Fruit fly (Drosophila melanogaster): ENCODE data around the gene sd.
A peak's percentile ranks its signal among the peaks of the same experiment; 100 is the strongest.

sd gene

dm6 chrX:15844139-15844538 lies 40.0 kb downstream of the sd start, which contains the start of the genes ArgRS and CG8578 (continued):
- TF ChIP-seq sna (GFP tag; IDR thresholded peaks at IDR 0.05; ENCODE audit: partially characterized antibody), result peak; percentile 77
- TF ChIP-seq CG12744 (GFP tag; optimal IDR thresholded peaks at IDR 0.05), result no peak
- TF ChIP-seq CG12104 (GFP tag; optimal IDR thresholded peaks at IDR 0.05), result no peak
- TF ChIP-seq Mes4 (GFP tag; optimal IDR thresholded peaks at IDR 0.05), result peak; percentile 3
- peak; percentile 84 for TF ChIP-seq CG8290 (GFP tag; optimal IDR thresholded peaks at IDR 0.05)
- no peak for TF ChIP-seq CG8290 (tag; optimal IDR thresholded peaks at IDR 0.05)
- no peak for TF ChIP-seq unpg (GFP tag; optimal IDR thresholded peaks at IDR 0.05)
- peak; percentile 53 for TF ChIP-seq CG1603 (tag; optimal IDR thresholded peaks at IDR 0.05)
- peak; percentile 77 for TF ChIP-seq D (optimal IDR thresholded peaks at IDR 0.05)
- no peak for TF ChIP-seq D (GFP tag; optimal IDR thresholded peaks at IDR 0.05)
- peak; percentile 6 for TF ChIP-seq CG9609 (GFP tag; optimal IDR thresholded peaks at IDR 0.05)
- TF ChIP-seq CG3726 (GFP tag; IDR thresholded peaks at IDR 0.05), result no peak
- no peak for TF ChIP-seq CG1647 (GFP tag; optimal IDR thresholded peaks at IDR 0.05)
- no peak for TF ChIP-seq CG4328 (GFP tag; optimal IDR thresholded peaks at IDR 0.05)
- TF ChIP-seq p53 (GFP tag; optimal IDR thresholded peaks at IDR 0.05), result peak; percentile 57
- peak; percentile 71 for TF ChIP-seq CG14441 (GFP tag; IDR thresholded peaks at IDR 0.05)
- TF ChIP-seq Fer3 (tag; optimal IDR thresholded peaks at IDR 0.05), result peak; percentile 15
- peak; percentile 12 for TF ChIP-seq fd96Cb (tag; optimal IDR thresholded peaks at IDR 0.05)
- TF ChIP-seq Med (GFP tag), result peak; percentile 97
- peak in 1 of 2 experiments; percentile 6 for TF ChIP-seq bsh (GFP tag; optimal IDR thresholded peaks at IDR 0.05)
- TF ChIP-seq CG8089 (GFP tag; optimal IDR thresholded peaks at IDR 0.05), result no peak
- peak; percentile 82 for TF ChIP-seq hb (GFP tag; IDR thresholded peaks at IDR 0.05; ENCODE audit: partially characterized antibody)
- peak; percentile 72; the same call in 1 of the 2 replicates for TF ChIP-seq amos (GFP tag; IDR thresholded peaks at IDR 0.05; ENCODE audit: partially characterized antibody)
- TF ChIP-seq dmrt99B (tag; optimal IDR thresholded peaks at IDR 0.05), result no peak
- peak; percentile 68 for TF ChIP-seq CG2116 (GFP tag; optimal IDR thresholded peaks at IDR 0.05)
- TF ChIP-seq CG4404 (GFP tag; IDR thresholded peaks at IDR 0.05), result peak; percentile 67
- no peak for TF ChIP-seq CG15011 (GFP tag; optimal IDR thresholded peaks at IDR 0.05)
- TF ChIP-seq psq (GFP tag; optimal IDR thresholded peaks at IDR 0.05), result no peak
- no peak for TF ChIP-seq CG18764 (GFP tag; optimal IDR thresholded peaks at IDR 0.05)
- no peak for TF ChIP-seq CG11723 (GFP tag; optimal IDR thresholded peaks at IDR 0.05)
- TF ChIP-seq run (tag; optimal IDR thresholded peaks at IDR 0.05), result no peak
- peak; percentile 60 for TF ChIP-seq CG8924 (tag; optimal IDR thresholded peaks at IDR 0.05)
- 0 out of 2 replicates have a peak, but pooled peaks have one; percentile 26 for TF ChIP-seq wdn (GFP tag; IDR thresholded peaks at IDR 0.05)
- peak; percentile 75; the same call in 2 of the 3 replicates for TF ChIP-seq tgo (GFP tag; IDR thresholded peaks at IDR 0.05)
- peak; percentile 15; the same call in 1 of the 2 replicates for TF ChIP-seq Oaz (GFP tag; IDR thresholded peaks at IDR 0.05)
- no peak for TF ChIP-seq br (optimal IDR thresholded peaks at IDR 0.05)
- peak; percentile 59 for TF ChIP-seq slou (GFP tag; optimal IDR thresholded peaks at IDR 0.05)
- TF ChIP-seq lmd (GFP tag; IDR thresholded peaks at IDR 0.05), result peak; percentile 70
- peak; percentile 28 for TF ChIP-seq Sry-β (GFP tag; optimal IDR thresholded peaks at IDR 0.05)
- TF ChIP-seq tll (GFP tag; optimal IDR thresholded peaks at IDR 0.05), result peak; percentile 72 to 94
- TF ChIP-seq CG7745 (tag; optimal IDR thresholded peaks at IDR 0.05), result no peak
- no peak; the same call in none of the 3 replicates for TF ChIP-seq CG34224 (GFP tag; IDR thresholded peaks at IDR 0.05; ENCODE audit: partially characterized antibody)
- peak; percentile 34 for TF ChIP-seq zen (tag; optimal IDR thresholded peaks at IDR 0.05)
- TF ChIP-seq CG12236 (GFP tag; optimal IDR thresholded peaks at IDR 0.05), result no peak
- no peak; the same call in 2 of the 3 replicates for TF ChIP-seq jigr1 (GFP tag; IDR thresholded peaks at IDR 0.05)
- peak; percentile 51; the same call in 1 of the 2 replicates for TF ChIP-seq Xrp1 (GFP tag; IDR thresholded peaks at IDR 0.05)
- peak; percentile 10 for TF ChIP-seq CG13775 (GFP tag; optimal IDR thresholded peaks at IDR 0.05)
- TF ChIP-seq C15 (GFP tag; IDR thresholded peaks at IDR 0.05), result no peak
- no peak for TF ChIP-seq Stat92E (GFP tag; optimal IDR thresholded peaks at IDR 0.05)
- no peak for TF ChIP-seq CG9932 (GFP tag; IDR thresholded peaks at IDR 0.05)
- 0 out of 2 replicates have a peak, but pooled peaks have one; percentile 51 for TF ChIP-seq CG10366 (GFP tag; IDR thresholded peaks at IDR 0.05)
